Worm (Caenorhabditis elegans) whole organism, L1 larva: ENCODE data around the gene C16C8.16.

Experiments
- aly-2 ChIP-seq: fragments of 150-350 bp; optimal IDR thresholded peaks from 2 replicates; lab custom pipeline; 2014; ENCODE audit warnings: missing biosample characterization, missing genetic modification characterization
- dsc-1 ChIP-seq: sonication (generic microtip); optimal IDR thresholded peaks from 2 replicates; lab custom pipeline; 2016; ENCODE audit warnings: mild to moderate bottlenecking, missing genetic modification characterization, missing compliant biosample characterization
- elt-2 ChIP-seq: sonication (generic microtip); optimal IDR thresholded peaks from 2 replicates; lab custom pipeline; 2016; ENCODE audit warnings: missing genetic modification characterization, mild to moderate bottlenecking, inconsistent platforms, missing compliant biosample characterization, missing genetic modification reagents
- isw-1 ChIP-seq: fragments of 200-800 bp; sonication (Bioruptor generic); IDR thresholded peaks from 2 replicates; pipeline ENCODE4 v1.3.6; 2022; ENCODE audit warnings: missing genetic modification characterization, missing compliant biosample characterization
- mab-9 ChIP-seq: fragments of 200-800 bp; sonication (Bioruptor generic); IDR thresholded peaks from 2 replicates; pipeline ENCODE4 v1.3.6; 2022; ENCODE audit warnings: missing genetic modification reagents, missing genetic modification characterization, missing compliant biosample characterization
- mep-1 ChIP-seq: fragments of 150-350 bp; optimal IDR thresholded peaks from 2 replicates; lab custom pipeline; 2014; ENCODE audit warnings: missing biosample characterization, missing genetic modification characterization
- nhr-237 ChIP-seq: fragments of 150-350 bp; optimal IDR thresholded peaks from 2 replicates; lab custom pipeline; 2014; ENCODE audit warnings: missing biosample characterization, missing genetic modification characterization
- nhr-76 ChIP-seq: sonication (generic microtip); optimal IDR thresholded peaks from 2 replicates; lab custom pipeline; 2017; ENCODE audit warnings: missing biosample characterization, missing genetic modification characterization
- nhr-77 ChIP-seq: fragments of 150-350 bp; optimal IDR thresholded peaks from 2 replicates; lab custom pipeline; 2014; ENCODE audit warnings: missing biosample characterization, missing genetic modification characterization
- snpc-4 ChIP-seq: fragments of 150-350 bp; optimal IDR thresholded peaks from 2 replicates; lab custom pipeline; 2014; ENCODE audit warnings: missing biosample characterization, missing genetic modification characterization
- snu-23 ChIP-seq: sonication (generic microtip); optimal IDR thresholded peaks from 2 replicates; lab custom pipeline; 2016; ENCODE audit warnings: missing genetic modification characterization, missing compliant biosample characterization
- unc-62 ChIP-seq: fragments of 150-350 bp; optimal IDR thresholded peaks from 2 replicates; lab custom pipeline; 2014; ENCODE audit warnings: missing biosample characterization, missing genetic modification reagents, missing genetic modification characterization

- no peak for TF ChIP-seq snpc-4 (tag; lab: Kevin White, UChicago)
- TF ChIP-seq mep-1 (tag; lab: Kevin White, UChicago), result no peak
- no peak for TF ChIP-seq dsc-1 (tag; lab: Kevin White, UChicago)
- no peak for TF ChIP-seq nhr-77
- no peak for TF ChIP-seq nhr-237 (tag; lab: Kevin White, UChicago)
- TF ChIP-seq mab-9 (GFP tag; lab: Robert Waterston, UW), result no peak
- no peak for TF ChIP-seq unc-62 (GFP tag; lab: Kevin White, UChicago)
- TF ChIP-seq nhr-76 (tag; lab: Kevin White, UChicago), result no peak
- TF ChIP-seq elt-2 (tag; lab: Kevin White, UChicago), result no peak
- no peak for TF ChIP-seq aly-2 (tag; lab: Kevin White, UChicago)
- no peak for TF ChIP-seq snu-23
- TF ChIP-seq isw-1 (GFP tag; lab: Robert Waterston, UW), result no peak
Observed at ce11 chrII:3472817-3473216, 27.3 kb downstream of the C16C8.16 start, which contains the start of gene Y49F6B.6.
